Worm (Caenorhabditis elegans) whole organism, young adult: ENCODE results near the gene abce-1.

Source experiments
- B0035.1 ChIP-seq: sonication (generic microtip); optimal IDR thresholded peaks from 2 replicates; lab custom pipeline; 2016; ENCODE audit warnings: missing genetic modification characterization, mild to moderate bottlenecking, missing compliant biosample characterization, missing genotype, missing genetic modification reagents
- D2030.7 ChIP-seq: fragments of 200-800 bp; sonication (Bioruptor generic); IDR thresholded peaks from 2 replicates; pipeline ENCODE4 v1.3.6; 2022; ENCODE audit warnings: missing genetic modification reagents, missing genetic modification characterization, missing compliant biosample characterization
- F23B12.7 ChIP-seq: sonication (generic microtip); optimal IDR thresholded peaks from 2 replicates; lab custom pipeline; 2017; ENCODE audit warnings: missing genetic modification characterization, mild to moderate bottlenecking, missing compliant biosample characterization, antibody characterized with exemption, moderate library complexity; ENCODE audit not compliant: insufficient read depth
- K11D2.4 ChIP-seq: fragments of 200-800 bp; sonication (Bioruptor generic); IDR thresholded peaks from 2 replicates; pipeline ENCODE4 v1.3.6; 2022; ENCODE audit warnings: missing genetic modification reagents, missing genetic modification characterization, missing compliant biosample characterization
- Y56A3A.18 ChIP-seq: fragments of 200-800 bp; sonication (Bioruptor generic); IDR thresholded peaks from 2 replicates; pipeline ENCODE4 v1.3.6; 2022; ENCODE audit warnings: missing genetic modification reagents, missing genetic modification characterization, missing compliant biosample characterization
- Y67H2A.10 ChIP-seq: fragments of 200-800 bp; sonication (Bioruptor generic); conservative IDR thresholded peaks from 2 replicates; pipeline ENCODE4 v1.3.6; 2022; ENCODE audit warnings: missing genetic modification reagents, missing genetic modification characterization, missing compliant biosample characterization
- akir-1 ChIP-seq: fragments of 200-800 bp; sonication (Bioruptor generic); optimal IDR thresholded peaks from 2 replicates; lab custom pipeline; 2018; ENCODE audit warnings: mild to moderate bottlenecking, missing genetic modification characterization, moderate library complexity, missing compliant biosample characterization
- athp-1 ChIP-seq: sonication (generic microtip); optimal IDR thresholded peaks from 2 replicates; lab custom pipeline; 2017; ENCODE audit warnings: mild to moderate bottlenecking, missing genetic modification characterization, missing compliant biosample characterization
- bed-1 ChIP-seq: fragments of 200-800 bp; sonication (Bioruptor generic); IDR thresholded peaks from 2 replicates; pipeline ENCODE4 v1.3.6; 2022; ENCODE audit warnings: missing genetic modification reagents, missing genetic modification characterization, missing compliant biosample characterization
- ceh-100 ChIP-seq: fragments of 200-800 bp; sonication (Bioruptor generic); IDR thresholded peaks from 2 replicates; pipeline ENCODE4 v1.3.6; 2022; ENCODE audit warnings: missing genetic modification reagents, missing genetic modification characterization, missing compliant biosample characterization
- chd-7 ChIP-seq: sonication (generic microtip); optimal IDR thresholded peaks from 2 replicates; lab custom pipeline; 2016; ENCODE audit warnings: mild to moderate bottlenecking, missing genetic modification characterization, moderate library complexity, missing compliant biosample characterization
- dox-1 ChIP-seq: fragments of 200-800 bp; sonication (Bioruptor generic); IDR thresholded peaks from 2 replicates; pipeline ENCODE4 v1.3.6; 2022; ENCODE audit warnings: missing genetic modification reagents, missing genetic modification characterization, missing compliant biosample characterization
- dpl-1 ChIP-seq: fragments of 150-350 bp; optimal IDR thresholded peaks from 2 replicates; lab custom pipeline; 2014; ENCODE audit warnings: missing biosample characterization, missing genetic modification reagents, missing genetic modification characterization
- egl-18 ChIP-seq: fragments of 200-800 bp; sonication (Bioruptor generic); IDR thresholded peaks from 2 replicates; pipeline ENCODE4 v1.3.6; 2022; ENCODE audit warnings: missing genetic modification reagents, missing genetic modification characterization, missing compliant biosample characterization
- egrh-3 ChIP-seq: fragments of 200-800 bp; sonication (Bioruptor generic); IDR thresholded peaks from 2 replicates; pipeline ENCODE4 v1.3.6; 2022; ENCODE audit warnings: missing genetic modification reagents, missing genetic modification characterization, missing compliant biosample characterization
- ets-4 ChIP-seq: fragments of 200-800 bp; sonication (Bioruptor generic); optimal IDR thresholded peaks from 2 replicates; lab custom pipeline; 2018; ENCODE audit warnings: mild to moderate bottlenecking, missing genetic modification characterization, missing compliant biosample characterization
- lin-26 ChIP-seq: fragments of 200-800 bp; sonication (Bioruptor generic); IDR thresholded peaks from 2 replicates; pipeline ENCODE4 v1.3.6; 2022; ENCODE audit warnings: missing genetic modification reagents, missing genetic modification characterization, missing compliant biosample characterization
- lin-35 ChIP-seq, 3 experiments: fragments of 150-350 bp in 2 of 3; sonication (generic microtip) in 1 of 3; optimal IDR thresholded peaks; 2 replicates each; lab custom pipeline; 2014 to 2018; ENCODE audit warnings: missing biosample characterization in 3 of 3, missing genetic modification characterization in 3 of 3, missing genetic modification reagents in 3 of 3
- madf-8 ChIP-seq: fragments of 200-800 bp; sonication (Bioruptor generic); conservative IDR thresholded peaks from 2 replicates; pipeline ENCODE4 v1.3.6; 2022; ENCODE audit warnings: missing genetic modification reagents, missing genetic modification characterization, missing compliant biosample characterization
- nfya-2 ChIP-seq: fragments of 200-800 bp; sonication (Bioruptor generic); IDR thresholded peaks from 2 replicates; pipeline ENCODE4 v1.3.6; 2022; ENCODE audit warnings: missing genetic modification reagents, missing genetic modification characterization, missing compliant biosample characterization
- nfyb-1 ChIP-seq: fragments of 200-800 bp; sonication (Bioruptor generic); IDR thresholded peaks from 2 replicates; pipeline ENCODE4 v1.3.6; 2022; ENCODE audit warnings: missing genetic modification reagents, missing genetic modification characterization, missing compliant biosample characterization
- nhr-80 ChIP-seq: sonication (generic microtip); optimal IDR thresholded peaks from 2 replicates; lab custom pipeline; 2016; ENCODE audit warnings: missing genetic modification characterization, missing compliant biosample characterization
- rpc-1 ChIP-seq, 2 experiments: fragments of 150-350 bp in 1 of 2; sonication (generic microtip) in 1 of 2; optimal IDR thresholded peaks; 2 replicates each; lab custom pipeline; 2014 to 2018; ENCODE audit warnings: missing biosample characterization in 1 of 2, missing genetic modification characterization in 1 of 2, missing genetic modification reagents in 1 of 2, missing genotype in 1 of 2
- sdz-38 ChIP-seq: sonication (generic microtip); optimal IDR thresholded peaks from 2 replicates; lab custom pipeline; 2016; ENCODE audit warnings: missing genotype, missing genetic modification characterization, missing compliant biosample characterization
- sea-2 ChIP-seq: fragments of 200-800 bp; sonication (Bioruptor generic); IDR thresholded peaks from 2 replicates; pipeline ENCODE4 v1.3.6; 2022; ENCODE audit warnings: missing genetic modification characterization, missing compliant biosample characterization
- tlf-1 ChIP-seq: fragments of 200-800 bp; sonication (Bioruptor generic); optimal IDR thresholded peaks from 2 replicates; lab custom pipeline; 2018; ENCODE audit warnings: mild to moderate bottlenecking, missing genetic modification characterization, missing compliant biosample characterization
- unc-62 ChIP-seq: fragments of 150-350 bp; optimal IDR thresholded peaks from 2 replicates; lab custom pipeline; 2014; ENCODE audit warnings: missing biosample characterization, missing genetic modification reagents, missing genetic modification characterization
- zfh-2 ChIP-seq: fragments of 200-800 bp; sonication (Bioruptor generic); conservative IDR thresholded peaks from 2 replicates; pipeline ENCODE4 v1.3.6; 2022; ENCODE audit warnings: missing genetic modification reagents, missing genetic modification characterization, missing compliant biosample characterization
- ztf-25 ChIP-seq: fragments of 200-800 bp; sonication (Bioruptor generic); IDR thresholded peaks from 2 replicates; pipeline ENCODE4 v1.3.6; 2022; ENCODE audit warnings: missing genetic modification reagents, missing genetic modification characterization, missing compliant biosample characterization
- ztf-28 ChIP-seq: fragments of 200-800 bp; sonication (Bioruptor generic); IDR thresholded peaks from 2 replicates; pipeline ENCODE4 v1.3.6; 2022; ENCODE audit warnings: missing genetic modification reagents, missing genetic modification characterization, missing compliant biosample characterization
- ztf-6 ChIP-seq: fragments of 200-800 bp; sonication (Bioruptor generic); IDR thresholded peaks from 2 replicates; pipeline ENCODE4 v1.3.6; 2022; ENCODE audit warnings: missing genetic modification reagents, missing genetic modification characterization, missing compliant biosample characterization

abce-1 gene

ce11 chrIII:13118460-13118859 lies 35.2 kb upstream of the abce-1 start:
- no peak for TF ChIP-seq sdz-38
- TF ChIP-seq ztf-6 (GFP tag; lab: Robert Waterston, UW), result no peak
- TF ChIP-seq egl-18 (GFP tag; lab: Robert Waterston, UW), result no peak
- no peak for TF ChIP-seq ets-4 (GFP tag; lab: Kevin White, UChicago)
- no peak for TF ChIP-seq egrh-3 (GFP tag; lab: Robert Waterston, UW)
- TF ChIP-seq nhr-80 (tag; lab: Kevin White, UChicago), result no peak
- TF ChIP-seq nfyb-1 (GFP tag; lab: Robert Waterston, UW), result no peak
- no peak for TF ChIP-seq sea-2 (GFP tag; lab: Robert Waterston, UW)
- no peak for TF ChIP-seq tlf-1 (GFP tag; lab: Kevin White, UChicago)
- TF ChIP-seq D2030.7 (GFP tag; lab: Robert Waterston, UW), result no peak
- no peak for TF ChIP-seq lin-26 (GFP tag; lab: Robert Waterston, UW)
- no peak for TF ChIP-seq dpl-1 (GFP tag; lab: Kevin White, UChicago)
- TF ChIP-seq madf-8 (GFP tag; lab: Robert Waterston, UW), result no peak
- no peak for TF ChIP-seq ceh-100 (GFP tag; lab: Robert Waterston, UW)
- TF ChIP-seq ztf-25, result no peak

ce11 chrIII:13119520-13119919 lies 34.1 kb upstream of the abce-1 start, which contains the start of gene zig-8:
Gene zig-8 (plus strand): TSS chrIII:13119820.
- TF ChIP-seq Y67H2A.10 (GFP tag; lab: Robert Waterston, UW), result no peak
- TF ChIP-seq lin-35 (GFP tag; optimal IDR thresholded peaks at IDR 0.05; lab: Kevin White, UChicago), result peak in 1 of 3 experiments; percentile 7
- no peak for TF ChIP-seq chd-7

ce11 chrIII:13123440-13123839 lies 30.2 kb upstream of the abce-1 start:
- no peak for TF ChIP-seq unc-62
- TF ChIP-seq nfya-2 (GFP tag; lab: Robert Waterston, UW), result no peak
- no peak for TF ChIP-seq ztf-6 (GFP tag; lab: Robert Waterston, UW)
- TF ChIP-seq zfh-2 (GFP tag; lab: Robert Waterston, UW), result 0 out of 2 replicates have a peak, but pooled peaks have one; percentile 37

- TF ChIP-seq B0035.1 (tag; lab: Kevin White, UChicago) (no peak), bed-1 (GFP tag; lab: Robert Waterston, UW) (no peak), rpc-1 (optimal IDR thresholded peaks at IDR 0.05; lab: Kevin White, UChicago) (no peak), rpc-1 (tag; optimal IDR thresholded peaks at IDR 0.05; lab: Kevin White, UChicago) (no peak), ztf-28 (GFP tag; lab: Robert Waterston, UW) (no peak), dox-1 (GFP tag; lab: Robert Waterston, UW) (no peak), akir-1 (GFP tag; lab: Kevin White, UChicago) (no peak), Y56A3A.18 (GFP tag; lab: Robert Waterston, UW) (no peak), D2030.7 (GFP tag; lab: Robert Waterston, UW) (no peak), F23B12.7 (tag; lab: Kevin White, UChicago) (no peak), egl-18 (GFP tag; lab: Robert Waterston, UW) (no peak), K11D2.4 (no peak)
Measured at ce11 chrIII:13127157-13127556, 26.5 kb upstream of the abce-1 start.

DNA sequence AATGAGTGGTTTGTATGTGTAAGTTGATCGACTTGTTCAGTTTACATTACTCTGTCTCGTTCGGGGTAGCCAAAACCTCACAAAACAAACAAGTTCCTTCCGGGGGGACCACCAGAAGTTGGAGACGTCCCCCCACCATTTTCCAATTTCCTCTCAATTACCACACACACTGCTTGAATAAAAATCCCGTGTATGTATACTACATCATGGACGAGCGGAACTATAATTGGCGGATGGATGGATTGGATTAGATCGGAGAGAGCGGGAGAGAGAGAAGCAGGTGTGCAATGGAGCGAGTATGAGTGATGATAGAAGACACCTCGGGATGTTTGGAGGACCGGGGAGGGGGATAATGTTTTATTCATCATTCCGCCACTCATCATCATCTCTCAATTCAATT lies 22.4 kb upstream of the abce-1 start:
- TF ChIP-seq athp-1 (no peak), ztf-28 (GFP tag; lab: Robert Waterston, UW) (0 out of 2 replicates have a peak, but pooled peaks have one; percentile 34)
- TF ChIP-seq, all 124 proteins: peak for 1
